Worm (Caenorhabditis elegans): ENCODE data around the gene Y44F5A.1.

Gene Y44F5A.1

ce11 chrIII:4195306-4196008 lies 52.0 kb downstream of the Y44F5A.1 start (continued):
- TF ChIP-seq ztf-4 (tag; optimal IDR thresholded peaks at IDR 0.05) (peak; percentile 88), dmd-4 (tag; optimal IDR thresholded peaks at IDR 0.05) (no peak), mab-5 (tag; optimal IDR thresholded peaks at IDR 0.05) (no peak), unc-62 (GFP tag; optimal IDR thresholded peaks at IDR 0.05) (no peak), fos-1 (tag; optimal IDR thresholded peaks at IDR 0.05) (peak; percentile 5), nhr-10 (tag; optimal IDR thresholded peaks at IDR 0.05) (no peak), skn-1 (tag; optimal IDR thresholded peaks at IDR 0.05) (no peak), nhr-25 (tag; optimal IDR thresholded peaks at IDR 0.05) (peak; percentile 38), nhr-11 (tag; optimal IDR thresholded peaks at IDR 0.05) (no peak), nhr-129 (tag; optimal IDR thresholded peaks at IDR 0.05) (peak; percentile 56), nhr-12 (tag; optimal IDR thresholded peaks at IDR 0.05) (no peak), nhr-23 (tag; optimal IDR thresholded peaks at IDR 0.05) (no peak)

All from whole organism, L2 larva.